Fruit fly (Drosophila melanogaster): ENCODE measurements around the gene cass.

dm6 chr2L:17449608-17450504 lies 27.8 kb downstream of the cass start, which contains the start of gene dl:
- TF ChIP-seq CTCF (optimal IDR thresholded peaks at IDR 0.05) (no peak), CG8478 (optimal IDR thresholded peaks at IDR 0.05) (no peak)
